Worm (Caenorhabditis elegans): ENCODE measurements around the gene E02H9.13.
A peak's percentile ranks its signal among the peaks of the same experiment; 100 is the strongest.

The E02H9.13 gene

DNA sequence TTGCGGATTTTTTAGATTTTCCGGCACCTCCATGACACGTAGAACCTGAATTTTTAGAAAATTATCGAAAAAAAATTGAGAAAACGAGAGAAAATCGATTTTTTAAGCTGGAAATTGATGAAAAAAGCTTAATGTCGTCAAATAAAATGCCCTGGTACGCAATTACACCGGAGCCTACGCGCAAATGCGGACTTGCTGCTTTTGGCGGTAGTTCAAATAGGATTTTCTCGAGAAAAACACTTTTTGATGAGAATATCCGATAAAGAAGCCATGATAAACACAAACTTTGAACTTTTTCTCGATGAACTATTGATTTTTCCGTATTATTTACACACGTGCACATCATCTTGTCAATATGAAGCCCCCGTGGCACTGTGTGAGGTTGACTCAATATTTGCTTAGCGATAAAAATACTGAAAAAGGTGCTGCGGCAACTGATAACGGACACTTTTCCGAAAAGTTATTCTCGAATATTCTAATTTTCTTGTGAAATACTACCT lies 20.3 kb downstream of the E02H9.13 start, which contains the start of the genes W04B5.5 and W04B5.3 (continued):
- TF ChIP-seq nhr-23 (tag; optimal IDR thresholded peaks at IDR 0.05): peak; percentile 60
- no peak for TF ChIP-seq unc-39 (tag; optimal IDR thresholded peaks at IDR 0.05)
- no peak for TF ChIP-seq fos-1 (tag; optimal IDR thresholded peaks at IDR 0.05)
- TF ChIP-seq nhr-11 (tag; optimal IDR thresholded peaks at IDR 0.05): no peak
- TF ChIP-seq lsy-12 (tag; optimal IDR thresholded peaks at IDR 0.05): no peak
- no peak for TF ChIP-seq aly-2 (tag; optimal IDR thresholded peaks at IDR 0.05)
- no peak for TF ChIP-seq nhr-76 (tag; optimal IDR thresholded peaks at IDR 0.05)
- no peak for TF ChIP-seq elt-3 (tag; optimal IDR thresholded peaks at IDR 0.05)
- peak; percentile 43 for TF ChIP-seq skn-1 (tag; optimal IDR thresholded peaks at IDR 0.05)
- TF ChIP-seq ama-1 (optimal IDR thresholded peaks at IDR 0.05): no peak
- TF ChIP-seq R02D3.7 (tag; optimal IDR thresholded peaks at IDR 0.05): peak; percentile 69
- peak; percentile 98 for TF ChIP-seq pha-4 (tag; optimal IDR thresholded peaks at IDR 0.05)
- no peak for TF ChIP-seq nhr-67 (tag; optimal IDR thresholded peaks at IDR 0.05)
- no peak for TF ChIP-seq sea-2 (GFP tag; optimal IDR thresholded peaks at IDR 0.05)
- no peak for TF ChIP-seq nhr-28 (tag; optimal IDR thresholded peaks at IDR 0.05)

ce11 chrIII:2410925-2411450 lies 27.6 kb downstream of the E02H9.13 start, which contains the start of gene mrpl-30:
mrpl-30 (minus strand) TSS chrIII:2410975.
- TF ChIP-seq lin-15B (tag; optimal IDR thresholded peaks at IDR 0.05) (no peak), ceh-28 (tag; optimal IDR thresholded peaks at IDR 0.05) (peak; percentile 76)

ce11 chrIII:2401126-2402123 lies 37.1 kb downstream of the E02H9.13 start, which contains the start of the genes cic-1 and strm-1:
cic-1 (minus strand) TSS chrIII:2401221.
strm-1 (plus strand) TSS chrIII:2402070.
- no peak for TF ChIP-seq daf-12 (tag; optimal IDR thresholded peaks at IDR 0.05)
- no peak for TF ChIP-seq ceh-16 (tag; optimal IDR thresholded peaks at IDR 0.05)
- TF ChIP-seq tbx-2 (tag; optimal IDR thresholded peaks at IDR 0.05): no peak
- TF ChIP-seq zag-1 (tag; optimal IDR thresholded peaks at IDR 0.05): no peak
- no peak for TF ChIP-seq nhr-23 (tag; optimal IDR thresholded peaks at IDR 0.05)
- no peak for TF ChIP-seq unc-62 (GFP tag; optimal IDR thresholded peaks at IDR 0.05)
- TF ChIP-seq nhr-77 (tag; optimal IDR thresholded peaks at IDR 0.05): no peak
- TF ChIP-seq unc-39 (tag; optimal IDR thresholded peaks at IDR 0.05): no peak
- no peak for TF ChIP-seq elt-3 (tag; optimal IDR thresholded peaks at IDR 0.05)
- TF ChIP-seq ceh-9 (tag; optimal IDR thresholded peaks at IDR 0.05): no peak
- peak; percentile 69 for TF ChIP-seq lin-15B (tag; optimal IDR thresholded peaks at IDR 0.05)
- peak; percentile 56 for TF ChIP-seq pha-4 (tag; optimal IDR thresholded peaks at IDR 0.05)
- TF ChIP-seq nhr-25 (tag; optimal IDR thresholded peaks at IDR 0.05): no peak
- no peak for TF ChIP-seq egl-27 (tag; optimal IDR thresholded peaks at IDR 0.05)
- TF ChIP-seq nhr-28 (tag; optimal IDR thresholded peaks at IDR 0.05): no peak
- peak; percentile 27 for TF ChIP-seq egl-5 (tag; optimal IDR thresholded peaks at IDR 0.05)
- no peak for TF ChIP-seq fkh-10 (GFP tag; optimal IDR thresholded peaks at IDR 0.05)
- TF ChIP-seq elt-2 (tag; optimal IDR thresholded peaks at IDR 0.05): no peak
- no peak for TF ChIP-seq sea-2 (GFP tag; optimal IDR thresholded peaks at IDR 0.05)
- TF ChIP-seq nhr-43 (tag; optimal IDR thresholded peaks at IDR 0.05; ENCODE audit: poor library complexity, severe bottlenecking): no peak
- TF ChIP-seq nhr-76 (tag; optimal IDR thresholded peaks at IDR 0.05): no peak
- TF ChIP-seq eor-1 (tag; optimal IDR thresholded peaks at IDR 0.05): no peak
- TF ChIP-seq fkh-2 (tag; optimal IDR thresholded peaks at IDR 0.05): no peak
- no peak for TF ChIP-seq jun-1 (tag; optimal IDR thresholded peaks at IDR 0.05)
- no peak for TF ChIP-seq nhr-11 (tag; optimal IDR thresholded peaks at IDR 0.05)
- TF ChIP-seq nhr-12 (tag; optimal IDR thresholded peaks at IDR 0.05): no peak
- TF ChIP-seq pqm-1 (tag; optimal IDR thresholded peaks at IDR 0.05): peak; percentile 6
- no peak for TF ChIP-seq nhr-67 (tag; optimal IDR thresholded peaks at IDR 0.05)
- TF ChIP-seq elt-1 (tag; optimal IDR thresholded peaks at IDR 0.05): no peak
- peak; percentile 68 for TF ChIP-seq ceh-28 (tag; optimal IDR thresholded peaks at IDR 0.05)
- TF ChIP-seq mml-1 (tag; optimal IDR thresholded peaks at IDR 0.05): no peak
- no peak for TF ChIP-seq fos-1 (tag; optimal IDR thresholded peaks at IDR 0.05)
- no peak for TF ChIP-seq ztf-4 (tag; optimal IDR thresholded peaks at IDR 0.05)
- TF ChIP-seq skn-1 (tag; optimal IDR thresholded peaks at IDR 0.05): no peak
- no peak for TF ChIP-seq ZK546.5 (tag; optimal IDR thresholded peaks at IDR 0.05)
- no peak for TF ChIP-seq mdl-1 (tag; optimal IDR thresholded peaks at IDR 0.05)
- TF ChIP-seq nhr-237 (tag; optimal IDR thresholded peaks at IDR 0.05): no peak
- peak; percentile 59 for TF ChIP-seq hmg-11 (tag; optimal IDR thresholded peaks at IDR 0.05)
- TF ChIP-seq snpc-4 (tag; optimal IDR thresholded peaks at IDR 0.05): no peak
- TF ChIP-seq nfya-1 (tag; optimal IDR thresholded peaks at IDR 0.05; ENCODE audit: insufficient read depth): peak; percentile 50
- TF ChIP-seq R02D3.7 (tag; optimal IDR thresholded peaks at IDR 0.05): peak; percentile 98
- no peak for TF ChIP-seq ama-1 (optimal IDR thresholded peaks at IDR 0.05)
- no peak for TF ChIP-seq ztf-11 (tag; optimal IDR thresholded peaks at IDR 0.05)
- TF ChIP-seq aly-2 (tag; optimal IDR thresholded peaks at IDR 0.05): no peak

Measured in whole organism, L3 larva.